Worm (Caenorhabditis elegans) whole organism, young adult: ENCODE measurements around the gene F26F12.4.

ENCODE experiments used
- B0261.1 ChIP-seq: sonication (generic microtip); optimal IDR thresholded peaks from 2 replicates; lab custom pipeline; 2016; ENCODE audit warnings: mild to moderate bottlenecking, missing genetic modification characterization, moderate library complexity, missing compliant biosample characterization
- F22D6.2 ChIP-seq: sonication (generic microtip); optimal IDR thresholded peaks from 2 replicates; lab custom pipeline; 2016; ENCODE audit warnings: mild to moderate bottlenecking, missing genetic modification characterization, missing compliant biosample characterization
- F37B4.10 ChIP-seq: fragments of 200-800 bp; sonication (Bioruptor generic); IDR thresholded peaks from 2 replicates; pipeline ENCODE4 v1.3.6; 2022; ENCODE audit warnings: missing genetic modification characterization, missing compliant biosample characterization
- F55B11.4 ChIP-seq: sonication (generic microtip); optimal IDR thresholded peaks from 2 replicates; lab custom pipeline; 2016; ENCODE audit warnings: missing compliant biosample characterization, missing genetic modification characterization, borderline replicate concordance; ENCODE audit not compliant: insufficient read depth
- K12H6.12 ChIP-seq: fragments of 200-800 bp; sonication (Bioruptor generic); optimal IDR thresholded peaks from 2 replicates; lab custom pipeline; 2018; ENCODE audit warnings: mild to moderate bottlenecking, missing genetic modification characterization, missing compliant biosample characterization
- T07F8.4 ChIP-seq: sonication (generic microtip); optimal IDR thresholded peaks from 2 replicates; lab custom pipeline; 2016; ENCODE audit warnings: mild to moderate bottlenecking, missing genetic modification characterization, moderate library complexity, missing compliant biosample characterization
- T26A5.8 ChIP-seq: sonication (generic microtip); optimal IDR thresholded peaks from 2 replicates; lab custom pipeline; 2016; ENCODE audit warnings: missing genetic modification characterization, missing compliant biosample characterization
- Y53G8AR.9 ChIP-seq: fragments of 200-800 bp; sonication (Bioruptor generic); conservative IDR thresholded peaks from 2 replicates; pipeline ENCODE4 v1.3.6; 2022; ENCODE audit warnings: missing genetic modification reagents, missing genetic modification characterization, missing compliant biosample characterization
- Y95B8A.8 ChIP-seq: fragments of 200-800 bp; sonication (Bioruptor generic); IDR thresholded peaks from 2 replicates; pipeline ENCODE4 v1.3.6; 2022; ENCODE audit warnings: missing genetic modification reagents, missing genetic modification characterization, missing compliant biosample characterization
- ZK185.1 ChIP-seq: sonication (generic microtip); optimal IDR thresholded peaks from 2 replicates; lab custom pipeline; 2016; ENCODE audit warnings: mild to moderate bottlenecking, missing genetic modification characterization, missing compliant biosample characterization; ENCODE audit not compliant: poor library complexity, severe bottlenecking
- ama-1 ChIP-seq, 3 experiments: fragments of 150-350 bp in 1 of 3; sonication (generic microtip) in 2 of 3; optimal IDR thresholded peaks; 2 replicates each; lab custom pipeline; 2014 to 2018; ENCODE audit warnings: missing biosample characterization in 2 of 3, missing genetic modification characterization in 2 of 3, missing genetic modification reagents in 2 of 3
- atf-7 ChIP-seq: sonication (generic microtip); optimal IDR thresholded peaks from 2 replicates; lab custom pipeline; 2017; ENCODE audit warnings: mild to moderate bottlenecking, missing genetic modification characterization, missing compliant biosample characterization
- attf-6 ChIP-seq: fragments of 200-800 bp; sonication (Bioruptor generic); IDR thresholded peaks from 2 replicates; pipeline ENCODE4 v1.3.6; 2022; ENCODE audit warnings: missing genetic modification reagents, missing genetic modification characterization, missing compliant biosample characterization
- bed-2 ChIP-seq: fragments of 200-800 bp; sonication (Bioruptor generic); IDR thresholded peaks from 2 replicates; pipeline ENCODE4 v1.3.6; 2022; ENCODE audit warnings: missing genetic modification reagents, missing genetic modification characterization, missing compliant biosample characterization
- ceh-100 ChIP-seq: fragments of 200-800 bp; sonication (Bioruptor generic); IDR thresholded peaks from 2 replicates; pipeline ENCODE4 v1.3.6; 2022; ENCODE audit warnings: missing genetic modification reagents, missing genetic modification characterization, missing compliant biosample characterization
- ceh-27 ChIP-seq: fragments of 200-800 bp; sonication (Bioruptor generic); optimal IDR thresholded peaks from 2 replicates; lab custom pipeline; 2018; ENCODE audit warnings: mild to moderate bottlenecking, missing genetic modification characterization, moderate library complexity, missing compliant biosample characterization
- dpl-1 ChIP-seq: fragments of 150-350 bp; optimal IDR thresholded peaks from 2 replicates; lab custom pipeline; 2014; ENCODE audit warnings: missing biosample characterization, missing genetic modification reagents, missing genetic modification characterization
- efl-1 ChIP-seq: fragments of 150-350 bp; optimal IDR thresholded peaks from 2 replicates; lab custom pipeline; 2014; ENCODE audit warnings: missing biosample characterization, missing genetic modification reagents, missing genetic modification characterization
- egl-18 ChIP-seq: fragments of 200-800 bp; sonication (Bioruptor generic); IDR thresholded peaks from 2 replicates; pipeline ENCODE4 v1.3.6; 2022; ENCODE audit warnings: missing genetic modification reagents, missing genetic modification characterization, missing compliant biosample characterization
- ekl-4 ChIP-seq: fragments of 200-800 bp; sonication (Bioruptor generic); IDR thresholded peaks from 2 replicates; pipeline ENCODE4 v1.3.6; 2022; ENCODE audit warnings: missing genetic modification reagents, missing genetic modification characterization, missing compliant biosample characterization
- him-1 ChIP-seq: sonication (generic microtip); optimal IDR thresholded peaks from 2 replicates; lab custom pipeline; 2016; ENCODE audit warnings: missing genotype, missing genetic modification reagents, missing genetic modification characterization, missing compliant biosample characterization
- hmg-20 ChIP-seq: fragments of 200-800 bp; sonication (Bioruptor generic); IDR thresholded peaks from 2 replicates; pipeline ENCODE4 v1.3.6; 2022; ENCODE audit warnings: missing genetic modification reagents, missing genetic modification characterization, missing compliant biosample characterization
- hsf-1 ChIP-seq: fragments of 200-800 bp; sonication (Bioruptor generic); IDR thresholded peaks from 2 replicates; pipeline ENCODE4 v1.3.6; 2022; ENCODE audit warnings: missing genetic modification reagents, missing genetic modification characterization, missing compliant biosample characterization
- lag-1 ChIP-seq: fragments of 200-800 bp; sonication (Bioruptor generic); IDR thresholded peaks from 2 replicates; pipeline ENCODE4 v1.3.6; 2022; ENCODE audit warnings: missing genetic modification reagents, missing genetic modification characterization, missing compliant biosample characterization
- lin-40 ChIP-seq: sonication (generic microtip); optimal IDR thresholded peaks from 2 replicates; lab custom pipeline; 2016; ENCODE audit warnings: missing genetic modification characterization, mild to moderate bottlenecking, missing compliant biosample characterization, missing genotype, missing genetic modification reagents
- lin-54 ChIP-seq: fragments of 200-800 bp; sonication (Bioruptor generic); optimal IDR thresholded peaks from 2 replicates; lab custom pipeline; 2018; ENCODE audit warnings: mild to moderate bottlenecking, missing genetic modification characterization, missing compliant biosample characterization
- lir-1 ChIP-seq: fragments of 200-800 bp; sonication (Bioruptor generic); conservative IDR thresholded peaks from 2 replicates; pipeline ENCODE4 v1.3.6; 2022; ENCODE audit warnings: missing genetic modification reagents, missing genetic modification characterization, missing compliant biosample characterization
- madf-3 ChIP-seq: fragments of 200-800 bp; sonication (Bioruptor generic); IDR thresholded peaks from 2 replicates; pipeline ENCODE4 v1.3.6; 2022; ENCODE audit warnings: missing genetic modification reagents, missing genetic modification characterization, missing compliant biosample characterization
- mcd-1 ChIP-seq: fragments of 200-800 bp; sonication (Bioruptor generic); IDR thresholded peaks from 2 replicates; pipeline ENCODE4 v1.3.6; 2022; ENCODE audit warnings: missing genetic modification reagents, missing genetic modification characterization, missing compliant biosample characterization
- nhr-90 ChIP-seq: sonication (generic microtip); optimal IDR thresholded peaks from 2 replicates; lab custom pipeline; 2016; ENCODE audit warnings: missing genotype, mild to moderate bottlenecking, missing genetic modification characterization, missing compliant biosample characterization
- pbrm-1 ChIP-seq: fragments of 200-800 bp; sonication (Bioruptor generic); IDR thresholded peaks from 2 replicates; pipeline ENCODE4 v1.3.6; 2022; ENCODE audit warnings: missing genetic modification reagents, missing genetic modification characterization, missing compliant biosample characterization
- repo-1 ChIP-seq: sonication (generic microtip); optimal IDR thresholded peaks from 2 replicates; lab custom pipeline; 2017; ENCODE audit warnings: mild to moderate bottlenecking, missing genetic modification characterization, missing compliant biosample characterization
- snpc-1.1 ChIP-seq: sonication (generic microtip); optimal IDR thresholded peaks from 2 replicates; lab custom pipeline; 2017; ENCODE audit warnings: missing genetic modification characterization, mild to moderate bottlenecking, missing compliant biosample characterization, antibody characterized with exemption, moderate library complexity, missing genotype, missing genetic modification reagents; ENCODE audit not compliant: insufficient read depth
- somi-1 ChIP-seq: fragments of 200-800 bp; sonication (Bioruptor generic); optimal IDR thresholded peaks from 2 replicates; lab custom pipeline; 2018; ENCODE audit warnings: mild to moderate bottlenecking, missing genetic modification characterization, missing compliant biosample characterization
- sptf-2 ChIP-seq: fragments of 200-800 bp; sonication (Bioruptor generic); optimal IDR thresholded peaks from 2 replicates; lab custom pipeline; 2018; ENCODE audit warnings: mild to moderate bottlenecking, missing genetic modification characterization, missing compliant biosample characterization
- tlf-1 ChIP-seq: fragments of 200-800 bp; sonication (Bioruptor generic); optimal IDR thresholded peaks from 2 replicates; lab custom pipeline; 2018; ENCODE audit warnings: mild to moderate bottlenecking, missing genetic modification characterization, missing compliant biosample characterization
- zfh-2 ChIP-seq: fragments of 200-800 bp; sonication (Bioruptor generic); conservative IDR thresholded peaks from 2 replicates; pipeline ENCODE4 v1.3.6; 2022; ENCODE audit warnings: missing genetic modification reagents, missing genetic modification characterization, missing compliant biosample characterization
- ztf-22 ChIP-seq: fragments of 200-800 bp; sonication (Bioruptor generic); optimal IDR thresholded peaks from 2 replicates; lab custom pipeline; 2018; ENCODE audit warnings: mild to moderate bottlenecking, missing genetic modification characterization, moderate library complexity, missing compliant biosample characterization
- ztf-28 ChIP-seq: fragments of 200-800 bp; sonication (Bioruptor generic); IDR thresholded peaks from 2 replicates; pipeline ENCODE4 v1.3.6; 2022; ENCODE audit warnings: missing genetic modification reagents, missing genetic modification characterization, missing compliant biosample characterization

The F26F12.4 gene

ce11 chrV:5832799-5833198 lies 36.3 kb downstream of the F26F12.4 start (continued):
- TF ChIP-seq tlf-1 (GFP tag; lab: Kevin White, UChicago) (no peak), F55B11.4 (no peak), mcd-1 (GFP tag; lab: Robert Waterston, UW) (0 out of 2 replicates have a peak, but pooled peaks have one; percentile 13), F22D6.2 (tag; lab: Kevin White, UChicago) (peak; percentile 13), snpc-1.1 (tag; lab: Kevin White, UChicago) (no peak), attf-6 (GFP tag; lab: Robert Waterston, UW) (no peak), F37B4.10 (GFP tag; lab: Robert Waterston, UW) (no peak), lag-1 (no peak), repo-1 (tag; lab: Kevin White, UChicago) (no peak), atf-7 (tag; lab: Kevin White, UChicago) (no peak), hsf-1 (GFP tag; lab: Robert Waterston, UW) (0 out of 2 replicates have a peak, but pooled peaks have one; percentile 10), somi-1 (GFP tag; lab: Kevin White, UChicago) (peak; percentile 67), egl-18 (no peak), ama-1 (optimal IDR thresholded peaks at IDR 0.05; lab: Kevin White, UChicago) (no peak), ama-1 (GFP tag; optimal IDR thresholded peaks at IDR 0.05; lab: Kevin White, UChicago) (peak in 1 of 2 experiments; percentile 56), dpl-1 (no peak), ZK185.1 (tag; lab: Kevin White, UChicago) (no peak), nhr-90 (tag; lab: Kevin White, UChicago) (no peak), bed-2 (GFP tag; lab: Robert Waterston, UW) (no peak), him-1 (no peak)

ce11 chrV:5831253-5831652 lies 37.9 kb downstream of the F26F12.4 start:
- no peak for TF ChIP-seq lin-40 (tag; lab: Kevin White, UChicago)
- no peak for TF ChIP-seq madf-3 (GFP tag; lab: Robert Waterston, UW)
- no peak for TF ChIP-seq tlf-1 (GFP tag; lab: Kevin White, UChicago)
- no peak for TF ChIP-seq F55B11.4
- TF ChIP-seq Y53G8AR.9 (GFP tag; lab: Robert Waterston, UW): no peak
- no peak for TF ChIP-seq lin-54 (GFP tag; lab: Kevin White, UChicago)
- TF ChIP-seq hmg-20: no peak
- TF ChIP-seq ceh-100 (GFP tag; lab: Robert Waterston, UW): no peak
- TF ChIP-seq bed-2 (GFP tag; lab: Robert Waterston, UW): no peak
- TF ChIP-seq sptf-2 (GFP tag; lab: Kevin White, UChicago): no peak
- TF ChIP-seq lir-1: no peak
- TF ChIP-seq Y95B8A.8 (GFP tag; lab: Robert Waterston, UW): no peak
- no peak for TF ChIP-seq B0261.1 (tag; lab: Kevin White, UChicago)
- TF ChIP-seq efl-1 (GFP tag; lab: Kevin White, UChicago): no peak
- TF ChIP-seq, all 124 proteins: peak for 0

ce11 chrV:5826592-5826991 lies 42.5 kb downstream of the F26F12.4 start, which contains the start of gene let-418:
Gene let-418, plus strand, starts transcription at chrV:5826833.
- TF ChIP-seq somi-1 (GFP tag; lab: Kevin White, UChicago) (no peak), ztf-22 (GFP tag; lab: Kevin White, UChicago) (no peak), zfh-2 (GFP tag; lab: Robert Waterston, UW) (no peak), T07F8.4 (no peak), T26A5.8 (tag; lab: Kevin White, UChicago) (no peak), K12H6.12 (tag; lab: Kevin White, UChicago) (no peak), ekl-4 (GFP tag; lab: Robert Waterston, UW) (no peak), ceh-27 (GFP tag; lab: Kevin White, UChicago) (no peak), ztf-28 (no peak), Y53G8AR.9 (GFP tag; lab: Robert Waterston, UW) (no peak), pbrm-1 (GFP tag; lab: Robert Waterston, UW) (no peak)
- TF ChIP-seq, all 124 proteins: peak for 0
